Fruit fly (Drosophila melanogaster) whole organism, wandering third instar larva: ENCODE data around the gene CG13949.

Source experiments
- Dfd ChIP-seq: fragments of >200 bp; optimal IDR thresholded peaks from 2 replicates; lab custom pipeline; 2017; ENCODE audit warnings: missing biosample characterization, missing genetic modification characterization
- HLH106 ChIP-seq: fragments of 200-800 bp; optimal IDR thresholded peaks from 3 replicates; lab custom pipeline; 2019; ENCODE audit warnings: missing biosample characterization, mild to moderate bottlenecking, missing genetic modification characterization, moderate library complexity
- Hnf4 ChIP-seq: fragments of 200-800 bp; sonication (Bioruptor generic); optimal IDR thresholded peaks from 2 replicates; lab custom pipeline; 2016; ENCODE audit warnings: missing biosample characterization, mild to moderate bottlenecking, missing genetic modification characterization
- Rel ChIP-seq, 2 experiments: fragments of 200-800 bp; sonication (Bioruptor generic) in 1 of 2; optimal IDR thresholded peaks; 2 replicates in 1 of 2; 3 replicates in 1 of 2; lab custom pipeline; 2016 to 2019; ENCODE audit warnings: mild to moderate bottlenecking in 2 of 2, missing biosample characterization in 2 of 2, missing genetic modification characterization in 2 of 2, moderate library complexity in 1 of 2
- dl ChIP-seq, 2 experiments: fragments of 175-275, 200-275 bp in 1 of 2; fragments of 200-275 bp in 1 of 2; sonication (Bioruptor generic); optimal IDR thresholded peaks; lab custom pipeline; 2018; ENCODE audit warnings: mild to moderate bottlenecking in 2 of 2, missing biosample characterization in 2 of 2, missing genetic modification characterization in 2 of 2, moderate library complexity in 2 of 2; ENCODE audit not compliant: partially characterized antibody in 2 of 2, insufficient read depth in 1 of 2
- dmrt93B ChIP-seq: fragments of 200-800 bp; sonication (Bioruptor generic); optimal IDR thresholded peaks from 2 replicates; lab custom pipeline; 2018; ENCODE audit warnings: missing biosample characterization, mild to moderate bottlenecking, missing genetic modification characterization
- ey ChIP-seq: fragments of 200-800 bp; sonication (Bioruptor generic); optimal IDR thresholded peaks from 2 replicates; lab custom pipeline; 2016; ENCODE audit warnings: missing biosample characterization, missing genetic modification characterization
- h ChIP-seq: fragments of 200-800 bp; sonication (Bioruptor generic); optimal IDR thresholded peaks from 3 replicates; lab custom pipeline; 2016; ENCODE audit warnings: missing biosample characterization, mild to moderate bottlenecking, missing genetic modification characterization
- lola ChIP-seq: fragments of >200 bp; optimal IDR thresholded peaks from 2 replicates; lab custom pipeline; 2017; ENCODE audit warnings: missing biosample characterization, missing genetic modification characterization
- pan ChIP-seq: fragments of >200 bp; optimal IDR thresholded peaks from 2 replicates; lab custom pipeline; 2017
- psq ChIP-seq: fragments of 200-800 bp; sonication (Bioruptor generic); optimal IDR thresholded peaks from 3 replicates; lab custom pipeline; 2017; ENCODE audit warnings: missing biosample characterization, mild to moderate bottlenecking, missing genetic modification characterization, moderate library complexity
- tai ChIP-seq: sonication (Bioruptor generic); optimal IDR thresholded peaks from 2 replicates; lab custom pipeline; 2016; ENCODE audit warnings: missing biosample characterization, missing genetic modification characterization
- usp ChIP-seq: fragments of >200 bp; optimal IDR thresholded peaks from 2 replicates; lab custom pipeline; 2017; ENCODE audit warnings: missing biosample characterization, missing genetic modification characterization
- woc ChIP-seq: sonication (Bioruptor generic); optimal IDR thresholded peaks from 2 replicates; lab custom pipeline; 2016; ENCODE audit warnings: missing biosample characterization, mild to moderate bottlenecking, missing genetic modification characterization

DNA sequence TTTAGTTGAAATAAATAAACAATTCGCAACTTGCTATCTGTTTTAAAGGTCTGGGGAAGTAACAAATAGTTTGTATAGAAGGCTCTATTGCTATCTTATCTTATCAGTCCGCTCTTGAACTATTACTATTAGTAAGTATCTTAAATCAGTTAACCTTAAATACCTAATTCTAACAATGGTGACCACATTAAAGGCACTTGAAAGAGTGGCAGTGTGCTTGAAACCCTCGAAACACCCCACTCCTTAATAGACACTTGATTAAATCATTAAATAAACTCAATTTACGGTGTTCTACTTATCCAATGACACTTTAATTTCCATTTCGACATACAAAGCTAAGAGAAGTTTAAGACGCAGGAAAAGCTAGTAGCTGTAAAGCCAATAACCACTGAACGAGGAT, 16.4 kb upstream of the CG13949 start:
- no peak for TF ChIP-seq HLH106
- TF ChIP-seq Hnf4 (GFP tag; lab: Kevin White, UChicago), result no peak
- no peak for TF ChIP-seq h (GFP tag; lab: Kevin White, UChicago)
- no peak for TF ChIP-seq ey (GFP tag; lab: Kevin White, UChicago)
- TF ChIP-seq dl (GFP tag; optimal IDR thresholded peaks at IDR 0.05; lab: Kevin White, UChicago; ENCODE audit: insufficient read depth in 1 of 2, partially characterized antibody in 2 of 2), result no peak
- TF ChIP-seq lola (GFP tag; lab: Kevin White, UChicago), result no peak
- TF ChIP-seq psq, result no peak
- no peak for TF ChIP-seq usp (GFP tag; lab: Kevin White, UChicago)
- no peak for TF ChIP-seq woc (GFP tag; lab: Kevin White, UChicago)
- no peak for TF ChIP-seq Dfd (GFP tag; lab: Kevin White, UChicago)
- TF ChIP-seq dmrt93B (GFP tag; lab: Kevin White, UChicago), result no peak
- no peak for TF ChIP-seq tai (GFP tag; lab: Kevin White, UChicago)
- no peak for TF ChIP-seq pan (lab: Kevin White, UChicago)
- TF ChIP-seq Rel (GFP tag; optimal IDR thresholded peaks at IDR 0.05; lab: Kevin White, UChicago), result no peak
- no peak for TF ChIP-seq Rel (tag; optimal IDR thresholded peaks at IDR 0.05; lab: Kevin White, UChicago)
